Worm (Caenorhabditis elegans): ENCODE results near the gene exos-2.

exos-2 gene

DNA sequence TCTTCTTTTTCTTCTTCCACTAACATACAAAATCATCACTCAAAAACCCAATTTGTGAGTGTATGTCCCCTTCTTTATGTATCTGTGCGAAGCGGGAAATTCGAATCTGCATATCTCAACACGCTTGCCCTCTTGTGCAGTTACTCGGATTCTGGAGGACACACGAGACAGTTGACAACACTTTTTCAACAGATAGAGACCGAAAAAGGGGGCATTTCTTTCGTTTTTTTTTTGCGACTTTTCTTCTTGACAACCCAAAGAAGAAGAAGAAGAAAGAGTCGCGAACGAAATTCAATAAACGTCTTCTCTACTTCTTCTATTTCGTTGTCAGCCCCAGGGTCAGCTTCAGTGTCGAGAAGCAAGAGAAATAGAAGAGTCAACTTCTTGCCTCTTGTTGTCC, 49.2 kb upstream of the exos-2 start:
- TF ChIP-seq hmg-1.2 (GFP tag; IDR thresholded peaks at IDR 0.05) (0 out of 2 replicates have a peak, but pooled peaks have one; percentile 4), C17E4.6 (GFP tag; IDR thresholded peaks at IDR 0.05) (no peak)

DNA sequence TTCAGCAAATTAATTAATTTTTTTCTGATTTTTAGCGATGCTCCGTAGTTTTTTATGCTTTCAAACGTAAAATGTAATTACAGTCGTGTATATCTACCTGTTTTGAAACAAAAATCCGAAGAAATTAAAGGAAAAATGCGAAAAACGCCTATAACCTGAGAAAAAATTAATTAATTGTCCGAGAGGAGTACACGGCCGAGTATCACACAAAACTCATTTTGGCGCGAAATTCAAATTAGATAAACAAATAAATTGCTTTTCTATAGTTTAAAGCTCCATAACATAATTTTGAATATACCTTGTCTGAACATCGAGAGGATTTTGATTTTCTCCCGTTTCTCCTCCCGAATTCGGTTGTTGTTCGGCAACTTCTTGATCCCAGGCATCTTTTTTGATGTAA, 45.8 kb upstream of the exos-2 start:
- TF ChIP-seq efl-1 (GFP tag; optimal IDR thresholded peaks at IDR 0.05): peak; percentile 28
- no peak for TF ChIP-seq lsy-27 (tag; optimal IDR thresholded peaks at IDR 0.05; ENCODE audit: borderline replicate concordance, insufficient read depth)
- no peak for TF ChIP-seq pbrm-1 (GFP tag; IDR thresholded peaks at IDR 0.05)
- no peak for TF ChIP-seq unc-130 (GFP tag; optimal IDR thresholded peaks at IDR 0.05)
- TF ChIP-seq sea-2 (GFP tag; IDR thresholded peaks at IDR 0.05): no peak
- peak; percentile 21 for TF ChIP-seq ZK185.1 (tag; optimal IDR thresholded peaks at IDR 0.05; ENCODE audit: poor library complexity, severe bottlenecking)
- no peak for TF ChIP-seq mel-28 (tag; optimal IDR thresholded peaks at IDR 0.05; ENCODE audit: borderline replicate concordance)
- TF ChIP-seq lin-35 (GFP tag; optimal IDR thresholded peaks at IDR 0.05): peak in 1 of 3 experiments; percentile 33
- no peak for TF ChIP-seq snpc-4 (GFP tag; optimal IDR thresholded peaks at IDR 0.05)
- TF ChIP-seq snpc-4 (tag; optimal IDR thresholded peaks at IDR 0.05): peak in 1 of 4 experiments; percentile 29
- no peak for TF ChIP-seq ama-1 (optimal IDR thresholded peaks at IDR 0.05)
- no peak for TF ChIP-seq ama-1 (GFP tag; optimal IDR thresholded peaks at IDR 0.05)
- TF ChIP-seq hlh-12 (tag; optimal IDR thresholded peaks at IDR 0.05): no peak
- no peak for TF ChIP-seq Y53F4B.3 (GFP tag; IDR thresholded peaks at IDR 0.05)
- TF ChIP-seq rcor-1 (GFP tag; IDR thresholded peaks at IDR 0.05): no peak
- TF ChIP-seq B0336.3 (GFP tag; IDR thresholded peaks at IDR 0.05): no peak
- TF ChIP-seq sptf-2 (GFP tag; optimal IDR thresholded peaks at IDR 0.05): no peak
- no peak for TF ChIP-seq egl-18 (GFP tag; IDR thresholded peaks at IDR 0.05)
- no peak for TF ChIP-seq nfyb-1 (GFP tag; IDR thresholded peaks at IDR 0.05)
- TF ChIP-seq ceh-40 (GFP tag; IDR thresholded peaks at IDR 0.05): no peak
- TF ChIP-seq ztf-28 (GFP tag; IDR thresholded peaks at IDR 0.05): no peak
- TF ChIP-seq madf-8 (GFP tag; conservative IDR thresholded peaks at IDR 0.05): no peak
- TF ChIP-seq nhr-90 (tag; optimal IDR thresholded peaks at IDR 0.05): no peak
- no peak for TF ChIP-seq gei-17 (GFP tag; optimal IDR thresholded peaks at IDR 0.05)
- TF ChIP-seq lin-54 (GFP tag; optimal IDR thresholded peaks at IDR 0.05): peak; percentile 64

DNA sequence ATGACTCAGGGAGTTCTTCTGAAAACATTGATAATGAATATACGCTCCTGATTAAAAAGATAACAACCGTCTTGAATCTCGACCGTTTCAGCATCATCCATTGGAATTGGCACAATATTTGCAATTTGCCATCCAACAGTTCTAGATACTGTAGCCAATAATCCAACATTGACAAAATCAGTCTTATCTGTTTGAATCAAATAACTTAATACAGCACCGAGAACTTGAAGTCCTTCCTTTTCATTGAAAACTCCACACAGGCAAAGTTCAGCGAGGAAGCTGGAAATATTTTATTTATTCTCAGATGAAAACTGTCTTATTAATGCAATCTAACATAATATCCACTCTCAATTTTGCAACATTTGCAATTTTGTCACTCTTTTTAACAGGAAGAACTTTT, 43.0 kb upstream of the exos-2 start:
- TF ChIP-seq rec-8 (tag; optimal IDR thresholded peaks at IDR 0.05): no peak
- no peak for TF ChIP-seq egrh-3 (GFP tag; IDR thresholded peaks at IDR 0.05)
- no peak for TF ChIP-seq tbx-9 (tag; optimal IDR thresholded peaks at IDR 0.05; ENCODE audit: borderline replicate concordance)
- no peak for TF ChIP-seq die-1 (tag; optimal IDR thresholded peaks at IDR 0.05)
- 0 out of 2 replicates have a peak, but pooled peaks have one; percentile 11 for TF ChIP-seq lin-26 (GFP tag; IDR thresholded peaks at IDR 0.05)
- no peak for TF ChIP-seq hmg-1.2 (GFP tag; IDR thresholded peaks at IDR 0.05)
- no peak for TF ChIP-seq cebp-2 (GFP tag; IDR thresholded peaks at IDR 0.05)

DNA sequence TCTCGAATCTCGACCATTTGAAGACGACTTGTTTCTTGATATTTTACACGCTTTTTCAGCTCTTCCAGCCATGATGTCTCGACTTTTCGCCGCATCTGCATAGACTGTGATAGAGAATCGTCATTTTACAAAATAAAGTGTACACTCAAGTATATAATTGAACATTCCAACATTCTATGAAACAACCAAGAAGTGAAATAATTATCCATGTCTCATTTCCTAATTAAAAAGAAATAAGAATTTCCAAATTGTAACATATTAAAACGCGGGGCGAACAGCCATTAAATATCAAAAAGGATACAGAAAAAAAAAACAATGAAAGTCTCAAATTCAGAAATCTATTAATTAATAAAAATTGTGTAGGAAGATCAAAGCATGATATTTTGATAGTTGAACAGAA, 42.3 kb upstream of the exos-2 start, which contains the start of gene smg-3:
Gene smg-3, minus strand, starts transcription at position 101 of the 400 bp plus-strand sequence.
- peak; percentile 15 for TF ChIP-seq snpc-3.4 (tag; optimal IDR thresholded peaks at IDR 0.05)
- 0 out of 2 replicates have a peak, but pooled peaks have one; percentile 6 for TF ChIP-seq hsf-1 (GFP tag; IDR thresholded peaks at IDR 0.05)
- TF ChIP-seq snpc-4 (GFP tag; optimal IDR thresholded peaks at IDR 0.05): no peak
- peak in 1 of 4 experiments; percentile 65 for TF ChIP-seq snpc-4 (tag; optimal IDR thresholded peaks at IDR 0.05)
- TF ChIP-seq nhr-27 (tag; optimal IDR thresholded peaks at IDR 0.05): no peak
- TF ChIP-seq pbrm-1 (GFP tag; IDR thresholded peaks at IDR 0.05): peak; percentile 31; the same call in 1 of the 2 replicates
- TF ChIP-seq nfya-2 (GFP tag; IDR thresholded peaks at IDR 0.05): no peak
- TF ChIP-seq ztf-18 (tag; optimal IDR thresholded peaks at IDR 0.05): no peak
- TF ChIP-seq ama-1 (optimal IDR thresholded peaks at IDR 0.05): no peak
- peak in 1 of 2 experiments; percentile 48 for TF ChIP-seq ama-1 (GFP tag; optimal IDR thresholded peaks at IDR 0.05)

Data from whole organism, young adult.